Worm (Caenorhabditis elegans) whole organism, young adult: ENCODE data around the gene viro-2.

Source experiments
- F10E7.11 ChIP-seq: sonication (generic microtip); optimal IDR thresholded peaks from 2 replicates; lab custom pipeline; 2017; ENCODE audit warnings: mild to moderate bottlenecking, missing genetic modification characterization, moderate library complexity, missing compliant biosample characterization
- F37B4.10 ChIP-seq: fragments of 200-800 bp; sonication (Bioruptor generic); IDR thresholded peaks from 2 replicates; pipeline ENCODE4 v1.3.6; 2022; ENCODE audit warnings: missing genetic modification characterization, missing compliant biosample characterization
- ets-4 ChIP-seq: fragments of 200-800 bp; sonication (Bioruptor generic); optimal IDR thresholded peaks from 2 replicates; lab custom pipeline; 2018; ENCODE audit warnings: mild to moderate bottlenecking, missing genetic modification characterization, missing compliant biosample characterization
- hlh-26 ChIP-seq: fragments of 200-800 bp; sonication (Bioruptor generic); conservative IDR thresholded peaks from 2 replicates; pipeline ENCODE4 v1.3.6; 2022; ENCODE audit warnings: missing genetic modification reagents, missing genetic modification characterization, missing compliant biosample characterization
- mel-28 ChIP-seq: sonication (generic microtip); optimal IDR thresholded peaks from 2 replicates; lab custom pipeline; 2016; ENCODE audit warnings: borderline replicate concordance, mild to moderate bottlenecking, missing genetic modification characterization, missing compliant biosample characterization
- mxl-1 ChIP-seq: sonication (generic microtip); optimal IDR thresholded peaks from 2 replicates; lab custom pipeline; 2016; ENCODE audit warnings: missing genetic modification characterization, missing compliant biosample characterization
- nhr-80 ChIP-seq: sonication (generic microtip); optimal IDR thresholded peaks from 2 replicates; lab custom pipeline; 2016; ENCODE audit warnings: missing genetic modification characterization, missing compliant biosample characterization
- pha-4 ChIP-seq: fragments of 150-350 bp; sonication (generic microtip); optimal IDR thresholded peaks from 2 replicates; lab custom pipeline; 2014; ENCODE audit warnings: missing biosample characterization, missing genetic modification reagents, missing genetic modification characterization
- snpc-1.1 ChIP-seq: sonication (generic microtip); optimal IDR thresholded peaks from 2 replicates; lab custom pipeline; 2017; ENCODE audit warnings: missing genetic modification characterization, mild to moderate bottlenecking, missing compliant biosample characterization, antibody characterized with exemption, moderate library complexity, missing genotype, missing genetic modification reagents; ENCODE audit not compliant: insufficient read depth
- unc-130 ChIP-seq: sonication (generic microtip); optimal IDR thresholded peaks from 2 replicates; lab custom pipeline; 2016; ENCODE audit warnings: missing genetic modification reagents, missing genetic modification characterization, missing compliant biosample characterization
- unc-62 ChIP-seq: fragments of 150-350 bp; optimal IDR thresholded peaks from 2 replicates; lab custom pipeline; 2014; ENCODE audit warnings: missing biosample characterization, missing genetic modification reagents, missing genetic modification characterization
- ztf-18 ChIP-seq: sonication (generic microtip); optimal IDR thresholded peaks from 2 replicates; lab custom pipeline; 2016; ENCODE audit warnings: missing genotype, mild to moderate bottlenecking, missing genetic modification characterization, missing compliant biosample characterization

DNA sequence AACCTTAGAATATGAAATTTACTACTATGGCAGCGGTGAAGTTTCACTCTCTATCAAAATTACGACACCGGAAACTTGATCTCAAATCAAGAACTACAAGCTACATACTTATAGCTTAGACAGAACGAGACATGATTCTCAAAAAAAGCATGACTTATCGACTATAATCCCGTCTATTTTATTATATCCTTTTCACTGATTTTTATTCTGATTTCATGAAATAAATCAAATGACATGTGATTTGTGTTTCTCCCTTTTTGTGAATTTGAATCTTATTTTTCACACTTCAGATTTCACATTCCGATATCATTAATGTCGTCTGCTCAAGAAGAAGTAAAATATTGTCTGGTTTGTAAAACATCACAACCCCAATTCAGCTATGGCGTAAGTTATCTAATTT is 28.7 kb upstream of the viro-2 start, which contains the start of gene ZK418.11:
- TF ChIP-seq unc-62 (GFP tag; lab: Kevin White, UChicago) (no peak), nhr-80 (tag; lab: Kevin White, UChicago) (no peak), F37B4.10 (GFP tag; lab: Robert Waterston, UW) (no peak), mel-28 (tag; lab: Kevin White, UChicago) (no peak), hlh-26 (GFP tag; lab: Robert Waterston, UW) (no peak), ets-4 (GFP tag; lab: Kevin White, UChicago) (no peak), unc-130 (no peak), mxl-1 (tag; lab: Kevin White, UChicago) (no peak), snpc-1.1 (tag; lab: Kevin White, UChicago) (no peak), pha-4 (no peak), ztf-18 (no peak), F10E7.11 (tag; lab: Kevin White, UChicago) (no peak)
